Worm (Caenorhabditis elegans) whole organism, early embryonic: ENCODE results near the gene dna-2.

Experiments used
- F13C5.2 ChIP-seq: sonication (generic microtip); optimal IDR thresholded peaks from 2 replicates; lab custom pipeline; 2017; ENCODE audit warnings: mild to moderate bottlenecking, missing genetic modification characterization, inconsistent platforms, missing compliant biosample characterization
- ama-1 ChIP-seq: fragments of 150-350 bp; optimal IDR thresholded peaks from 2 replicates; lab custom pipeline; 2014
- ceh-36 ChIP-seq: sonication (generic microtip); optimal IDR thresholded peaks from 2 replicates; lab custom pipeline; 2016; ENCODE audit warnings: missing genetic modification characterization, inconsistent platforms, missing compliant biosample characterization
- ets-7 ChIP-seq: sonication (generic microtip); optimal IDR thresholded peaks from 2 replicates; lab custom pipeline; 2016; ENCODE audit warnings: missing genotype, missing genetic modification characterization, missing compliant biosample characterization
- flt-1 ChIP-seq: fragments of 200-800 bp; sonication (Bioruptor generic); IDR thresholded peaks from 2 replicates; pipeline ENCODE4 v1.3.6; 2022; ENCODE audit warnings: missing genetic modification characterization, missing compliant biosample characterization
- hmg-4 ChIP-seq: fragments of 200-800 bp; sonication (Bioruptor generic); optimal IDR thresholded peaks from 2 replicates; lab custom pipeline; 2018; ENCODE audit warnings: mild to moderate bottlenecking, missing genetic modification characterization, missing compliant biosample characterization
- pes-1 ChIP-seq: fragments of 200-800 bp; sonication (Bioruptor generic); IDR thresholded peaks from 2 replicates; pipeline ENCODE4 v1.3.6; 2022; ENCODE audit warnings: missing genetic modification reagents, missing genetic modification characterization, missing compliant biosample characterization
- scrt-1 ChIP-seq: fragments of 200-800 bp; sonication (Bioruptor generic); IDR thresholded peaks from 2 replicates; pipeline ENCODE4 v1.3.6; 2022; ENCODE audit warnings: missing genetic modification characterization, missing compliant biosample characterization
- sea-1 ChIP-seq: fragments of 200-800 bp; sonication (Bioruptor generic); conservative IDR thresholded peaks from 2 replicates; pipeline ENCODE4 v1.3.6; 2022; ENCODE audit warnings: missing genetic modification characterization, missing compliant biosample characterization
- tbx-11 ChIP-seq: fragments of 200-800 bp; sonication (Bioruptor generic); IDR thresholded peaks from 2 replicates; pipeline ENCODE4 v1.3.6; 2022; ENCODE audit warnings: missing genetic modification characterization, missing compliant biosample characterization
- tbx-37 ChIP-seq: fragments of 200-800 bp; sonication (Bioruptor generic); conservative IDR thresholded peaks from 2 replicates; pipeline ENCODE4 v1.3.6; 2022; ENCODE audit warnings: missing genetic modification reagents, missing genetic modification characterization, missing compliant biosample characterization
- tra-4 ChIP-seq: sonication (generic microtip); optimal IDR thresholded peaks from 2 replicates; lab custom pipeline; 2017; ENCODE audit warnings: missing genetic modification characterization, missing compliant biosample characterization

DNA sequence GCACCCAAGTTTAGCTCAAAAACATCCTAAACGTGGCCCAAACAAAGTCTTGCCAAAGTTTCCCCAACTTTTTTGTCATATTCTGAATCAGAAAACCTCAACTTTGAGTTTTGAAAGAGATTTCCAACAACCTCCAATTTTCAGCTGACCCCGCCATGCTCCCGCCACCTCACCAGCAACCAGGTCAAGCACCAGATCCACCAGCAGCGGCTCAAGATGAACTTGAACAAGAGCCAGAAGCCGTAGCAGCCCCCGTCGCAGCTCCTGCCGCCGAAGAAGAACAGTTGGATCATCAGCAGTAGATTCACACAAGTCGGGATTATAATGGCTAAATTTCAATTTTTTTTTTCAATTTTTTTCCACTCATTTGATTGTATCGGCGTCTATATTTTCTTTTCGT, 33.0 kb downstream of the dna-2 start:
- TF ChIP-seq ama-1 (lab: Kevin White, UChicago) (no peak), pes-1 (GFP tag; lab: Robert Waterston, UW) (no peak), tbx-37 (no peak), F13C5.2 (tag; lab: Kevin White, UChicago) (no peak), ets-7 (tag; lab: Kevin White, UChicago) (no peak), flt-1 (GFP tag; lab: Robert Waterston, UW) (no peak), scrt-1 (GFP tag; lab: Robert Waterston, UW) (no peak), sea-1 (no peak), tbx-11 (GFP tag; lab: Robert Waterston, UW) (no peak), hmg-4 (no peak), ceh-36 (tag; lab: Kevin White, UChicago) (no peak), tra-4 (tag; lab: Kevin White, UChicago) (no peak)
